Worm (Caenorhabditis elegans) whole organism, early embryonic: ENCODE data around the gene C14A11.9.

Source experiments
- B0310.2 ChIP-seq: sonication (generic microtip); optimal IDR thresholded peaks from 2 replicates; lab custom pipeline; 2016; ENCODE audit warnings: mild to moderate bottlenecking, missing genetic modification characterization, missing compliant biosample characterization
- F13C5.2 ChIP-seq: sonication (generic microtip); optimal IDR thresholded peaks from 2 replicates; lab custom pipeline; 2017; ENCODE audit warnings: mild to moderate bottlenecking, missing genetic modification characterization, inconsistent platforms, missing compliant biosample characterization
- aly-1 ChIP-seq: sonication (generic microtip); optimal IDR thresholded peaks from 2 replicates; lab custom pipeline; 2016; ENCODE audit warnings: missing genetic modification characterization, missing compliant biosample characterization
- ama-1 ChIP-seq: fragments of 150-350 bp; optimal IDR thresholded peaks from 2 replicates; lab custom pipeline; 2014
- ceh-13 ChIP-seq: fragments of 200-800 bp; sonication (Bioruptor generic); optimal IDR thresholded peaks from 2 replicates; lab custom pipeline; 2018; ENCODE audit warnings: mild to moderate bottlenecking, missing genetic modification characterization, missing compliant biosample characterization
- ceh-36 ChIP-seq: sonication (generic microtip); optimal IDR thresholded peaks from 2 replicates; lab custom pipeline; 2016; ENCODE audit warnings: missing genetic modification characterization, inconsistent platforms, missing compliant biosample characterization
- ets-7 ChIP-seq: sonication (generic microtip); optimal IDR thresholded peaks from 2 replicates; lab custom pipeline; 2016; ENCODE audit warnings: missing genotype, missing genetic modification characterization, missing compliant biosample characterization
- flt-1 ChIP-seq: fragments of 200-800 bp; sonication (Bioruptor generic); IDR thresholded peaks from 2 replicates; pipeline ENCODE4 v1.3.6; 2022; ENCODE audit warnings: missing genetic modification characterization, missing compliant biosample characterization
- hmbx-1 ChIP-seq: sonication (generic microtip); optimal IDR thresholded peaks from 2 replicates; lab custom pipeline; 2016; ENCODE audit warnings: mild to moderate bottlenecking, missing genetic modification characterization, missing compliant biosample characterization
- hmg-4 ChIP-seq: fragments of 200-800 bp; sonication (Bioruptor generic); optimal IDR thresholded peaks from 2 replicates; lab custom pipeline; 2018; ENCODE audit warnings: mild to moderate bottlenecking, missing genetic modification characterization, missing compliant biosample characterization
- hnd-1 ChIP-seq: sonication (generic microtip); optimal IDR thresholded peaks from 2 replicates; lab custom pipeline; 2016; ENCODE audit warnings: missing genetic modification characterization, missing compliant biosample characterization
- pes-1 ChIP-seq: fragments of 200-800 bp; sonication (Bioruptor generic); IDR thresholded peaks from 2 replicates; pipeline ENCODE4 v1.3.6; 2022; ENCODE audit warnings: missing genetic modification reagents, missing genetic modification characterization, missing compliant biosample characterization
- scrt-1 ChIP-seq: fragments of 200-800 bp; sonication (Bioruptor generic); IDR thresholded peaks from 2 replicates; pipeline ENCODE4 v1.3.6; 2022; ENCODE audit warnings: missing genetic modification characterization, missing compliant biosample characterization
- sea-1 ChIP-seq: fragments of 200-800 bp; sonication (Bioruptor generic); conservative IDR thresholded peaks from 2 replicates; pipeline ENCODE4 v1.3.6; 2022; ENCODE audit warnings: missing genetic modification characterization, missing compliant biosample characterization
- tbx-11 ChIP-seq: fragments of 200-800 bp; sonication (Bioruptor generic); IDR thresholded peaks from 2 replicates; pipeline ENCODE4 v1.3.6; 2022; ENCODE audit warnings: missing genetic modification characterization, missing compliant biosample characterization
- tbx-37 ChIP-seq: fragments of 200-800 bp; sonication (Bioruptor generic); conservative IDR thresholded peaks from 2 replicates; pipeline ENCODE4 v1.3.6; 2022; ENCODE audit warnings: missing genetic modification reagents, missing genetic modification characterization, missing compliant biosample characterization
- tra-4 ChIP-seq: sonication (generic microtip); optimal IDR thresholded peaks from 2 replicates; lab custom pipeline; 2017; ENCODE audit warnings: missing genetic modification characterization, missing compliant biosample characterization

Gene C14A11.9

ce11 chrX:2819747-2820146, 10.3 kb upstream of the C14A11.9 start:
- TF ChIP-seq hmbx-1 (tag; lab: Kevin White, UChicago) = no peak
- TF ChIP-seq hmg-4 = no peak
- TF ChIP-seq tbx-11 (GFP tag; lab: Robert Waterston, UW) = no peak

- TF ChIP-seq B0310.2 (tag; lab: Kevin White, UChicago) (no peak), aly-1 (no peak), ama-1 (no peak), flt-1 (GFP tag; lab: Robert Waterston, UW) (no peak), sea-1 (GFP tag; lab: Robert Waterston, UW) (no peak)
These were observed 9.5 kb upstream of the C14A11.9 start for ce11 chrX:2818899-2819298.

- no peak for TF ChIP-seq tbx-11 (GFP tag; lab: Robert Waterston, UW)
- no peak for TF ChIP-seq sea-1 (GFP tag; lab: Robert Waterston, UW)
- no peak for TF ChIP-seq hmbx-1 (tag; lab: Kevin White, UChicago)
- TF ChIP-seq ama-1 = no peak
- no peak for TF ChIP-seq flt-1 (GFP tag; lab: Robert Waterston, UW)
- no peak for TF ChIP-seq tbx-37 (GFP tag; lab: Robert Waterston, UW)
- TF ChIP-seq B0310.2 (tag; lab: Kevin White, UChicago) = no peak
- no peak for TF ChIP-seq aly-1
- no peak for TF ChIP-seq tra-4 (tag; lab: Kevin White, UChicago)
- TF ChIP-seq pes-1 (GFP tag; lab: Robert Waterston, UW) = no peak
- no peak for TF ChIP-seq hnd-1 (tag; lab: Kevin White, UChicago)
These were observed 4.8 kb upstream of the C14A11.9 start, which contains the start of gene C14A11.6 for ce11 chrX:2814097-2814720. Gene C14A11.6, minus strand, starts transcription at chrX:2814147.

DNA sequence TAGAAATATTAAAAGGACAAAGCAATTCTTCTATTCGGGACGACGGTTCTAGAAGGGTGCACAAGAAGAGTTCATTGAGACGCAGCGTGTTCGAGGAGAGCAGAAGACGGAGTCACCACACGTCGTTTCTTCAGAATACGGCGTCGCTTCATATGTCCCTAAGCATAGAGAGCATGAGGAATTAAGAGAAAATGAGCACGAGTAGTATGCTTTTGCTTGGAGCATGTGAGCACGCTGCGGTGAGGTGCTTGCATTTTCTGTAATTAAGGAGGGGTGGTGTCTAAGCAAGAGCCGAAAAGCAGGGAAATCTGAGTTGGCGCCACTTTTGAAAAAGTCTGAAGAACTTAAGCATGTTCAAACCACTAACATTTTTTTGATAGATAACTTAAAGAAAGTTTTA, 2.0 kb downstream of the C14A11.9 start, which contains the start of gene C14A11.5:
Gene C14A11.5, minus strand, starts transcription at position 139 of the 400 bp plus-strand sequence.
- TF ChIP-seq hmbx-1 (tag; lab: Kevin White, UChicago) = no peak
- TF ChIP-seq scrt-1 (GFP tag; lab: Robert Waterston, UW) = no peak
- no peak for TF ChIP-seq B0310.2 (tag; lab: Kevin White, UChicago)
- no peak for TF ChIP-seq tbx-37 (GFP tag; lab: Robert Waterston, UW)
- TF ChIP-seq ceh-13 = no peak
- TF ChIP-seq aly-1 = no peak
- no peak for TF ChIP-seq tra-4 (tag; lab: Kevin White, UChicago)
- no peak for TF ChIP-seq hmg-4
- TF ChIP-seq hnd-1 (tag; lab: Kevin White, UChicago) = no peak
- no peak for TF ChIP-seq sea-1 (GFP tag; lab: Robert Waterston, UW)
- no peak for TF ChIP-seq flt-1 (GFP tag; lab: Robert Waterston, UW)
- no peak for TF ChIP-seq F13C5.2 (tag; lab: Kevin White, UChicago)
- no peak for TF ChIP-seq tbx-11 (GFP tag; lab: Robert Waterston, UW)
- TF ChIP-seq pes-1 (GFP tag; lab: Robert Waterston, UW) = no peak
- TF ChIP-seq ama-1 = no peak
- TF ChIP-seq ceh-36 (tag; lab: Kevin White, UChicago) = no peak

DNA sequence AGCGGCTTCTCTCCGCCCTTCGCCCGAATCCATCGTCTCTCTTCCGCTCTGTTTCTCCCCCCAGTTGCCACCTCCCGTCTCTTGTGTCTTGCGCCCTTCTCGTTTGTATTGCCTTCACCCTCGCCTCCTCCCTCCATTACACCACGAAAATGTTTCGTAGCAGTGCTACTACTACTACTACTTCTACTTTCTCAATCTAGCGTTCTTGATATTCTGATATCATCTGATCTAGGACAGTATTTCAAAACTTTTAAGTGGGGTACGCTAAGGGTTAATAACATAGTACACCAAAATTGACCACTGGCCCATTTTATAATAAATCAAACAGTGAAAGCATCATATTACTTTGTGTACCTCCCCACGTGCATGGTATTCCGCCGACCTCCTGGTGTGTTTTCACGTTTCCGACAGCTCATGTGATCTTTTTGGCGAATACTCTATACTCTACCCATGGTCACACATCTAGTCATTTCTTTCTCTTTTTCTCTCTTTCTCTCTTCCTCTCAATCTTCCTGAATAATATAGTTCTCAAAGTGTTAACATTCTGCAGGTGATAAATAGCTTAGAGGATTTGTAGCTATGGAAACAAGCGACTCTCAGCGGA, 6.8 kb downstream of the C14A11.9 start, which contains the start of gene C14A11.2:
Gene C14A11.2, plus strand, starts transcription at position 551 of the 604 bp plus-strand sequence.
- no peak for TF ChIP-seq tbx-37 (GFP tag; lab: Robert Waterston, UW)
- no peak for TF ChIP-seq hmbx-1 (tag; lab: Kevin White, UChicago)
- no peak for TF ChIP-seq hmg-4
- no peak for TF ChIP-seq pes-1 (GFP tag; lab: Robert Waterston, UW)
- TF ChIP-seq ama-1 = no peak

DNA sequence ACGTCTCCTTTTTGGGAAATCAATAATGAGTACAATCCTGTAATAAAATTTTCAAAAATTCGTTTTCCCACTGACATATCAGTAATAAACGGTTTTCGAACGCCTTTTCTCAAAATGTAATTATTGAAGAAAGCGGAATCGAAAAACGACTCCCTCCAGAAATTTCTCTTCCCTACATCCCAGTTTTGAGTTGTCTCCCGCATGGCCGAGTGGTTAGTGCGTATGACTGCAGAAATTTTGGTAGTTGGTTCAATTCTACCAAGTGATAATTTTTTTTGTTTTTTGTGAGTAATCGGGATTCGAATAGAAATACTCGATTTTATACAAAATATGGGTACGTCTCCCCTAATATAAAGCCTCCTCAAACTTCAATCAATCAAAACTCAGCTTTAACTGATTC, 7.8 kb downstream of the C14A11.9 start:
- peak; percentile 67 for TF ChIP-seq pes-1 (GFP tag; lab: Robert Waterston, UW)
- 0 out of 2 replicates have a peak, but pooled peaks have one; percentile 20 for TF ChIP-seq flt-1 (GFP tag; lab: Robert Waterston, UW)
- TF ChIP-seq tbx-37 (GFP tag; lab: Robert Waterston, UW) = 0 out of 2 replicates have a peak, but pooled peaks have one; percentile 24
- 0 out of 2 replicates have a peak, but pooled peaks have one; percentile 29 for TF ChIP-seq scrt-1 (GFP tag; lab: Robert Waterston, UW)

DNA sequence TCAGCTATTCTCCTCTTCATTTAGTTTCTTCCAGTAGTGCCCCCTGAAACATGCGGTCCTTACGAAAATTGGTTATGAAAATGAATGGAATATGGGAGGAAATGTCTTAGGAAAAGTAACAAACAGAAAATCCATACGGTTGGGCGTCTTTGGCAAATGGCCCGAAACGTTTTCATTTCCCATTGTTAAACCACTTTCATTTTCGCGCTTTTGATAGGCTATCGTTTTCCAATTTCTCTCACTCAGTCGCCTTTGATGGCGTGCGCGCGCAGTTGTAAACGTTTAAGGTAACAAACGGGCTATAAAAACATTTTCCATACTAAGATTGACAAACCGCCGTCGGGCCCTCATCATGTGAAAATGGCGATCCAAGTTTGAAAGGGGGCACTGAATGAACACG, 14.4 kb downstream of the C14A11.9 start:
- TF ChIP-seq flt-1 (GFP tag; lab: Robert Waterston, UW) = no peak
- TF ChIP-seq ama-1 = no peak
- TF ChIP-seq tbx-11 (GFP tag; lab: Robert Waterston, UW) = no peak
- no peak for TF ChIP-seq hnd-1 (tag; lab: Kevin White, UChicago)
- no peak for TF ChIP-seq pes-1 (GFP tag; lab: Robert Waterston, UW)
- no peak for TF ChIP-seq ets-7 (tag; lab: Kevin White, UChicago)
- TF ChIP-seq hmbx-1 (tag; lab: Kevin White, UChicago) = no peak
- no peak for TF ChIP-seq scrt-1 (GFP tag; lab: Robert Waterston, UW)
- TF ChIP-seq B0310.2 (tag; lab: Kevin White, UChicago) = no peak
- TF ChIP-seq F13C5.2 (tag; lab: Kevin White, UChicago) = no peak
- TF ChIP-seq tra-4 (tag; lab: Kevin White, UChicago) = no peak
- TF ChIP-seq aly-1 = no peak
- TF ChIP-seq ceh-13 = no peak
- no peak for TF ChIP-seq sea-1 (GFP tag; lab: Robert Waterston, UW)
- TF ChIP-seq tbx-37 (GFP tag; lab: Robert Waterston, UW) = no peak

ce11 chrX:2794324-2794723, 15.1 kb downstream of the C14A11.9 start:
- TF ChIP-seq F13C5.2 (tag; lab: Kevin White, UChicago) (no peak), hmg-4 (no peak), hmbx-1 (tag; lab: Kevin White, UChicago) (no peak), ceh-36 (tag; lab: Kevin White, UChicago) (no peak), sea-1 (GFP tag; lab: Robert Waterston, UW) (no peak), tbx-11 (GFP tag; lab: Robert Waterston, UW) (no peak), ceh-13 (no peak), ets-7 (tag; lab: Kevin White, UChicago) (no peak), B0310.2 (tag; lab: Kevin White, UChicago) (no peak), scrt-1 (GFP tag; lab: Robert Waterston, UW) (no peak), ama-1 (no peak), tbx-37 (GFP tag; lab: Robert Waterston, UW) (no peak), flt-1 (GFP tag; lab: Robert Waterston, UW) (no peak), pes-1 (GFP tag; lab: Robert Waterston, UW) (no peak), aly-1 (no peak), tra-4 (tag; lab: Kevin White, UChicago) (no peak), hnd-1 (tag; lab: Kevin White, UChicago) (no peak)
